Worm (Caenorhabditis elegans) whole organism, L4 larva: ENCODE measurements around the gene dpy-28.

ENCODE experiments used
- D1046.2 ChIP-seq: fragments of 200-800 bp; sonication (Bioruptor generic); IDR thresholded peaks from 2 replicates; pipeline ENCODE4 v1.3.6; 2022; ENCODE audit warnings: missing genetic modification characterization, missing compliant biosample characterization
- F37D6.2 ChIP-seq: sonication (generic microtip); optimal IDR thresholded peaks from 2 replicates; lab custom pipeline; 2016; ENCODE audit warnings: mild to moderate bottlenecking, missing genetic modification characterization, missing compliant biosample characterization
- F44E2.7 ChIP-seq: fragments of 200-800 bp; sonication (Bioruptor generic); IDR thresholded peaks from 2 replicates; pipeline ENCODE4 v2.1.2; 2022; ENCODE audit warnings: missing genetic modification characterization, missing compliant biosample characterization
- F49E8.2 ChIP-seq: sonication (generic microtip); optimal IDR thresholded peaks from 2 replicates; lab custom pipeline; 2016; ENCODE audit warnings: missing compliant biosample characterization, mild to moderate bottlenecking, missing genetic modification characterization, borderline replicate concordance
- T20F7.1 ChIP-seq: fragments of 200-800 bp; sonication (Bioruptor generic); optimal IDR thresholded peaks from 2 replicates; lab custom pipeline; 2018; ENCODE audit warnings: mild to moderate bottlenecking, missing genetic modification characterization, missing compliant biosample characterization
- T26A8.4 ChIP-seq: fragments of 200-800 bp; sonication (Bioruptor generic); IDR thresholded peaks from 2 replicates; pipeline ENCODE4 v1.3.6; 2022; ENCODE audit warnings: missing genetic modification characterization, missing compliant biosample characterization
- Y48G9A.11 ChIP-seq: fragments of 200-800 bp; sonication (Bioruptor generic); IDR thresholded peaks from 2 replicates; pipeline ENCODE4 v1.3.6; 2022; ENCODE audit warnings: missing genetic modification reagents, missing genetic modification characterization, missing compliant biosample characterization
- ZK337.2 ChIP-seq: fragments of 200-800 bp; sonication (Bioruptor generic); IDR thresholded peaks from 2 replicates; pipeline ENCODE4 v1.3.6; 2022; ENCODE audit warnings: missing genetic modification reagents, missing genetic modification characterization, missing compliant biosample characterization
- ceh-20 ChIP-seq: fragments of 200-800 bp; sonication (Bioruptor generic); IDR thresholded peaks from 2 replicates; pipeline ENCODE4 v1.3.6; 2022; ENCODE audit warnings: missing genetic modification reagents, missing genetic modification characterization, missing compliant biosample characterization
- ceh-28 ChIP-seq: fragments of 150-350 bp; optimal IDR thresholded peaks from 2 replicates; lab custom pipeline; 2014; ENCODE audit warnings: missing biosample characterization, missing genetic modification reagents, missing genetic modification characterization
- ceh-44 ChIP-seq: fragments of 200-800 bp; sonication (Bioruptor generic); IDR thresholded peaks from 2 replicates; pipeline ENCODE4 v1.3.6; 2022; ENCODE audit warnings: missing genetic modification reagents, missing genetic modification characterization, missing compliant biosample characterization
- ceh-62 ChIP-seq: sonication (generic microtip); optimal IDR thresholded peaks from 2 replicates; lab custom pipeline; 2017; ENCODE audit warnings: missing biosample characterization, missing genetic modification characterization
- ceh-82 ChIP-seq: sonication (generic microtip); optimal IDR thresholded peaks from 2 replicates; lab custom pipeline; 2017; ENCODE audit warnings: missing biosample characterization, missing genetic modification characterization
- ces-1 ChIP-seq: fragments of 150-350 bp; sonication (generic microtip); optimal IDR thresholded peaks from 4 replicates; lab custom pipeline; 2014; ENCODE audit warnings: missing biosample characterization, missing genetic modification reagents, missing genetic modification characterization
- daf-16 ChIP-seq, 3 experiments: sonication (generic microtip); optimal IDR thresholded peaks; 2 replicates each; lab custom pipeline; 2016 to 2017; ENCODE audit warnings: missing genetic modification characterization in 3 of 3, missing genetic modification reagents in 3 of 3, mild to moderate bottlenecking in 2 of 3, missing compliant biosample characterization in 2 of 3, missing biosample characterization in 1 of 3, moderate library complexity in 1 of 3
- dmd-6 ChIP-seq: fragments of 200-800 bp; sonication (Bioruptor generic); IDR thresholded peaks from 2 replicates; pipeline ENCODE4 v1.3.6; 2022; ENCODE audit warnings: missing genetic modification reagents, missing genetic modification characterization, missing compliant biosample characterization
- dmd-9 ChIP-seq: fragments of 200-800 bp; sonication (Bioruptor generic); IDR thresholded peaks from 2 replicates; pipeline ENCODE4 v1.3.6; 2022; ENCODE audit warnings: missing genetic modification reagents, missing genetic modification characterization, missing compliant biosample characterization
- dve-1 ChIP-seq: sonication (generic microtip); optimal IDR thresholded peaks from 2 replicates; lab custom pipeline; 2017; ENCODE audit warnings: antibody characterized with exemption, mild to moderate bottlenecking, missing genetic modification characterization, missing compliant biosample characterization; ENCODE audit not compliant: insufficient read depth
- egl-27 ChIP-seq: sonication (generic microtip); optimal IDR thresholded peaks from 3 replicates; lab custom pipeline; 2017; ENCODE audit warnings: missing biosample characterization, missing genetic modification reagents, missing genetic modification characterization
- egl-43 ChIP-seq: fragments of 200-800 bp; sonication (Bioruptor generic); IDR thresholded peaks from 2 replicates; pipeline ENCODE4 v1.3.6; 2022; ENCODE audit warnings: missing genetic modification reagents, missing genetic modification characterization, missing compliant biosample characterization
- fkh-10 ChIP-seq: fragments of 150-350 bp; optimal IDR thresholded peaks from 2 replicates; lab custom pipeline; 2014; ENCODE audit warnings: missing biosample characterization, missing genetic modification reagents, missing genetic modification characterization
- hif-1 ChIP-seq, 2 experiments: sonication (generic microtip); optimal IDR thresholded peaks; 2 replicates each; lab custom pipeline; 2016 to 2017; ENCODE audit warnings: missing compliant biosample characterization in 2 of 2, missing genetic modification characterization in 2 of 2, missing genetic modification reagents in 2 of 2, missing genotype in 2 of 2, mild to moderate bottlenecking in 1 of 2
- jun-1 ChIP-seq: fragments of 150-350 bp; optimal IDR thresholded peaks from 2 replicates; lab custom pipeline; 2014; ENCODE audit warnings: missing biosample characterization, missing genetic modification reagents, missing genetic modification characterization
- lin-1 ChIP-seq: fragments of 200-800 bp; sonication (Bioruptor generic); IDR thresholded peaks from 2 replicates; pipeline ENCODE4 v1.3.6; 2022; ENCODE audit warnings: missing genetic modification reagents, missing genetic modification characterization, missing compliant biosample characterization
- lin-13 ChIP-seq: fragments of 150-350 bp; optimal IDR thresholded peaks from 2 replicates; lab custom pipeline; 2014; ENCODE audit warnings: missing biosample characterization, missing genetic modification reagents, missing genetic modification characterization
- lin-29 ChIP-seq: fragments of 200-800 bp; sonication (Bioruptor generic); IDR thresholded peaks from 2 replicates; pipeline ENCODE4 v1.3.6; 2022; ENCODE audit warnings: missing genetic modification reagents, missing genetic modification characterization, missing compliant biosample characterization
- lin-38 ChIP-seq: fragments of 200-800 bp; sonication (Bioruptor generic); IDR thresholded peaks from 2 replicates; pipeline ENCODE4 v1.3.6; 2022; ENCODE audit warnings: missing genetic modification reagents, missing genetic modification characterization, missing compliant biosample characterization
- mdl-1 ChIP-seq, 2 experiments: fragments of 150-350 bp in 1 of 2; sonication (generic microtip) in 1 of 2; optimal IDR thresholded peaks; 2 replicates each; lab custom pipeline; 2014 to 2017; ENCODE audit warnings: missing biosample characterization in 2 of 2, missing genetic modification characterization in 2 of 2
- mdt-29 ChIP-seq: fragments of 200-800 bp; sonication (Bioruptor generic); IDR thresholded peaks from 2 replicates; pipeline ENCODE4 v1.3.6; 2022; ENCODE audit warnings: missing genetic modification reagents, missing genetic modification characterization, missing compliant biosample characterization
- mep-1 ChIP-seq: fragments of 150-350 bp; sonication (generic microtip); optimal IDR thresholded peaks from 3 replicates; lab custom pipeline; 2014; ENCODE audit warnings: missing biosample characterization, missing genetic modification characterization
- mes-2 ChIP-seq: sonication (generic microtip); optimal IDR thresholded peaks from 2 replicates; lab custom pipeline; 2016; ENCODE audit warnings: missing genotype, mild to moderate bottlenecking, missing genetic modification characterization, missing compliant biosample characterization; ENCODE audit not compliant: poor library complexity, severe bottlenecking
- nhr-10 ChIP-seq: fragments of 150-350 bp; optimal IDR thresholded peaks from 2 replicates; lab custom pipeline; 2014; ENCODE audit warnings: missing biosample characterization, missing genetic modification characterization
- nhr-11 ChIP-seq: fragments of 150-350 bp; optimal IDR thresholded peaks from 2 replicates; lab custom pipeline; 2014; ENCODE audit warnings: missing biosample characterization, missing genetic modification characterization
- nhr-237 ChIP-seq: sonication (generic microtip); optimal IDR thresholded peaks from 2 replicates; lab custom pipeline; 2017; ENCODE audit warnings: missing biosample characterization, missing genetic modification characterization
- nhr-25 ChIP-seq: sonication (generic microtip); optimal IDR thresholded peaks from 2 replicates; lab custom pipeline; 2017; ENCODE audit warnings: missing genetic modification characterization, mild to moderate bottlenecking, missing compliant biosample characterization, antibody characterized with exemption, moderate library complexity, borderline replicate concordance; ENCODE audit not compliant: insufficient read depth
- nhr-28 ChIP-seq: fragments of 150-350 bp; optimal IDR thresholded peaks from 2 replicates; lab custom pipeline; 2014; ENCODE audit warnings: missing biosample characterization, missing genetic modification characterization
- nhr-48 ChIP-seq: sonication (generic microtip); optimal IDR thresholded peaks from 2 replicates; lab custom pipeline; 2016; ENCODE audit warnings: mild to moderate bottlenecking, missing genetic modification characterization, missing compliant biosample characterization
- nhr-76 ChIP-seq: fragments of 150-350 bp; optimal IDR thresholded peaks from 2 replicates; lab custom pipeline; 2014; ENCODE audit warnings: missing biosample characterization, missing genetic modification characterization
- rbr-2 ChIP-seq: sonication (generic microtip); optimal IDR thresholded peaks from 2 replicates; lab custom pipeline; 2016; ENCODE audit warnings: missing genotype, missing genetic modification characterization, missing compliant biosample characterization
- sdz-12 ChIP-seq: fragments of 200-800 bp; sonication (Bioruptor generic); optimal IDR thresholded peaks from 2 replicates; lab custom pipeline; 2018; ENCODE audit warnings: mild to moderate bottlenecking, missing genetic modification characterization, missing compliant biosample characterization
- snpc-1.2 ChIP-seq: fragments of 200-800 bp; sonication (Bioruptor generic); IDR thresholded peaks from 2 replicates; pipeline ENCODE4 v1.3.6; 2022; ENCODE audit warnings: missing genetic modification reagents, missing genetic modification characterization, missing compliant biosample characterization
- tra-1 ChIP-seq: fragments of 200-800 bp; sonication (Bioruptor generic); IDR thresholded peaks from 2 replicates; pipeline ENCODE4 v1.3.6; 2022; ENCODE audit warnings: missing genetic modification reagents, missing genetic modification characterization, missing compliant biosample characterization
- unc-130 ChIP-seq: sonication (generic microtip); optimal IDR thresholded peaks from 2 replicates; lab custom pipeline; 2016; ENCODE audit warnings: missing genetic modification reagents, missing genetic modification characterization, missing compliant biosample characterization
- unc-39 ChIP-seq: sonication (generic microtip); optimal IDR thresholded peaks from 2 replicates; lab custom pipeline; 2017; ENCODE audit warnings: missing biosample characterization, missing genetic modification characterization
- zfp-3 ChIP-seq: fragments of 200-800 bp; sonication (Bioruptor generic); conservative IDR thresholded peaks from 2 replicates; pipeline ENCODE4 v1.3.6; 2022; ENCODE audit warnings: missing genetic modification reagents, missing genetic modification characterization, missing compliant biosample characterization
- zip-11 ChIP-seq: fragments of 200-800 bp; sonication (Bioruptor generic); IDR thresholded peaks from 2 replicates; pipeline ENCODE4 v1.3.6; 2022; ENCODE audit warnings: missing genetic modification characterization, missing compliant biosample characterization
- zip-2 ChIP-seq: fragments of 150-350 bp; optimal IDR thresholded peaks from 2 replicates; lab custom pipeline; 2014; ENCODE audit warnings: missing biosample characterization, missing genetic modification characterization
- ztf-11 ChIP-seq: fragments of 150-350 bp; optimal IDR thresholded peaks from 2 replicates; lab custom pipeline; 2014; ENCODE audit warnings: missing biosample characterization, missing genetic modification characterization
- ztf-7 ChIP-seq: fragments of 150-350 bp; optimal IDR thresholded peaks from 2 replicates; lab custom pipeline; 2014; ENCODE audit warnings: missing biosample characterization, missing genetic modification characterization

Gene dpy-28

DNA sequence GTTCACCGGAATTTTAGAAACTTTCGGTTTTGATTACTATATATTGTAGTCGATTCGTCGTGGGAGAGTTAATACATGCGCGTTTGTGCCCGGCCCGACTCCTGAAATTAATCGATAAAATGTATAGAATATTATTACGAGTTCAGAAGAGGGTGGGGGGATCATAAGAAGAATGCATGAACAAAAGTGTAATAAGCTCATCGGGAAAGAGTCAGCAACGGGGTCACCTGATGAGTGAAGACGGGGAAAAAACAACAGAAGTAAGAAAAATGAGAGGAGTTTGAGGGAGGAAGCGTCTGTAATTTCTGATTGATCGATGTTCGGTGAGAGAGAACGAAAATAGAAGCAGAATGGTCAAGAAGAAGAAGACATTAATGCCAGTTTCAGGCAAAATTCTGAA is 46.8 kb upstream of the dpy-28 start, which contains the start of gene W09D10.4:
Gene W09D10.4, minus strand, starts transcription at position 101 of the 400 bp plus-strand sequence.
- TF ChIP-seq nhr-76 (no peak), daf-16 (GFP tag; optimal IDR thresholded peaks at IDR 0.05; lab: Kevin White, UChicago) (peak in 1 of 2 experiments; percentile 19), daf-16 (tag; optimal IDR thresholded peaks at IDR 0.05; lab: Kevin White, UChicago) (no peak), nhr-11 (tag; lab: Kevin White, UChicago) (peak; percentile 3), T20F7.1 (GFP tag; lab: Kevin White, UChicago) (peak; percentile 5), tra-1 (GFP tag; lab: Robert Waterston, UW) (no peak)

- TF ChIP-seq mep-1 (tag; lab: Kevin White, UChicago) (peak; percentile 68), ceh-28 (tag; lab: Kevin White, UChicago) (no peak), ceh-62 (tag; lab: Kevin White, UChicago) (no peak), ceh-20 (GFP tag; lab: Robert Waterston, UW) (peak; percentile 81), egl-43 (no peak), dve-1 (tag; lab: Kevin White, UChicago) (peak; percentile 93), nhr-25 (peak; percentile 68), unc-39 (tag; lab: Kevin White, UChicago) (no peak), unc-130 (GFP tag; lab: Kevin White, UChicago) (no peak), dmd-6 (GFP tag; lab: Robert Waterston, UW) (peak; percentile 92), dmd-9 (0 out of 2 replicates have a peak, but pooled peaks have one; percentile 48), tra-1 (GFP tag; lab: Robert Waterston, UW) (peak; percentile 64; the same call in 1 of the 2 replicates), nhr-10 (tag; lab: Kevin White, UChicago) (peak; percentile 87), lin-13 (GFP tag; lab: Kevin White, UChicago) (no peak), zfp-3 (no peak), ceh-82 (tag; lab: Kevin White, UChicago) (no peak), mdt-29 (GFP tag; lab: Robert Waterston, UW) (0 out of 2 replicates have a peak, but pooled peaks have one; percentile 17), lin-29 (no peak), Y48G9A.11 (GFP tag; lab: Robert Waterston, UW) (no peak), F49E8.2 (tag; lab: Kevin White, UChicago) (no peak), ceh-44 (GFP tag; lab: Robert Waterston, UW) (no peak), nhr-48 (tag; lab: Kevin White, UChicago) (peak; percentile 91), F44E2.7 (GFP tag; lab: Robert Waterston, UW) (no peak), mdl-1 (tag; optimal IDR thresholded peaks at IDR 0.05; lab: Kevin White, UChicago) (peak; percentile 22 to 86), ces-1 (GFP tag; lab: Kevin White, UChicago) (no peak), D1046.2 (GFP tag; lab: Robert Waterston, UW) (no peak), nhr-237 (tag; lab: Kevin White, UChicago) (no peak), F37D6.2 (no peak), ztf-7 (tag; lab: Kevin White, UChicago) (no peak), nhr-28 (tag; lab: Kevin White, UChicago) (peak; percentile 76), mes-2 (tag; lab: Kevin White, UChicago) (peak; percentile 37), jun-1 (no peak), hif-1 (tag; optimal IDR thresholded peaks at IDR 0.05; lab: Kevin White, UChicago) (peak; percentile 58 to 99), snpc-1.2 (GFP tag; lab: Robert Waterston, UW) (no peak), lin-38 (GFP tag; lab: Robert Waterston, UW) (peak; percentile 31), ztf-11 (tag; lab: Kevin White, UChicago) (no peak), zip-11 (GFP tag; lab: Robert Waterston, UW) (no peak), T26A8.4 (GFP tag; lab: Robert Waterston, UW) (peak; percentile 26; the same call in 1 of the 2 replicates), zip-2 (tag; lab: Kevin White, UChicago) (no peak), egl-27 (tag; lab: Kevin White, UChicago) (no peak), lin-1 (GFP tag; lab: Robert Waterston, UW) (peak; percentile 51), sdz-12 (GFP tag; lab: Kevin White, UChicago) (no peak), rbr-2 (tag; lab: Kevin White, UChicago) (peak; percentile 61), ZK337.2 (no peak), fkh-10 (no peak)
Observed at ce11 chrIII:10717479-10717878, 45.5 kb upstream of the dpy-28 start.
